Fruit fly (Drosophila melanogaster) S2 (cell line): ENCODE results near the gene by.
A peak's percentile ranks its signal among the peaks of the same experiment; 100 is the strongest.

Experiments
- CG8478 ChIP-seq: fragments of >200 bp; optimal IDR thresholded peaks from 2 replicates; lab custom pipeline; 2018
- CTCF ChIP-seq, 2 experiments: fragments of >200 bp; optimal IDR thresholded peaks; 2 replicates each; lab custom pipeline; 2018

Gene by

dm6 chr3R:9532437-9533180, at the start of gene by:
Gene by (minus strand): TSS chr3R:9533011.
- TF ChIP-seq CG8478 (lab: Kevin White, UChicago), result no peak
- no peak for TF ChIP-seq CTCF (optimal IDR thresholded peaks at IDR 0.05; lab: Kevin White, UChicago)

- no peak for TF ChIP-seq CTCF (optimal IDR thresholded peaks at IDR 0.05; lab: Kevin White, UChicago)
- no peak for TF ChIP-seq CG8478 (lab: Kevin White, UChicago)
Observed at dm6 chr3R:9581973-9582372, 49.2 kb upstream of the by start.

dm6 chr3R:9581089-9581520, 48.3 kb upstream of the by start, which contains the start of gene CG8301:
Gene CG8301 (plus strand): TSS chr3R:9581306.
- TF ChIP-seq CG8478 (lab: Kevin White, UChicago) (no peak), CTCF (optimal IDR thresholded peaks at IDR 0.05; lab: Kevin White, UChicago) (no peak)

- TF ChIP-seq CG8478 (lab: Kevin White, UChicago) (no peak), CTCF (optimal IDR thresholded peaks at IDR 0.05; lab: Kevin White, UChicago) (no peak)
Observed at dm6 chr3R:9577382-9578137, 44.7 kb upstream of the by start, which contains the start of the genes Kap-alpha3 and Son. Gene Kap-alpha3 (minus strand): TSS chr3R:9577733. Gene Son (plus strand): TSS chr3R:9578042.

- TF ChIP-seq CTCF (optimal IDR thresholded peaks at IDR 0.05; lab: Kevin White, UChicago) (peak; percentile 78 to 88), CG8478 (lab: Kevin White, UChicago) (no peak)
Observed at dm6 chr3R:9573812-9574587, 41.2 kb upstream of the by start, which contains the start of gene CG9399. Gene CG9399 (minus strand): TSS chr3R:9574211.

- TF ChIP-seq CG8478 (lab: Kevin White, UChicago), result no peak
- TF ChIP-seq CTCF (optimal IDR thresholded peaks at IDR 0.05; lab: Kevin White, UChicago), result no peak
Observed at dm6 chr3R:9572929-9573811, 40.4 kb upstream of the by start.

dm6 chr3R:9571523-9571922, 38.7 kb upstream of the by start, which contains the start of gene CG9396:
Gene CG9396 (minus strand): TSS chr3R:9571623.
- TF ChIP-seq CG8478 (lab: Kevin White, UChicago) (no peak), CTCF (optimal IDR thresholded peaks at IDR 0.05; lab: Kevin White, UChicago) (no peak)

dm6 chr3R:9570657-9571056, 37.8 kb upstream of the by start:
- TF ChIP-seq CTCF (optimal IDR thresholded peaks at IDR 0.05; lab: Kevin White, UChicago) (no peak), CG8478 (lab: Kevin White, UChicago) (no peak)

- TF ChIP-seq CTCF (optimal IDR thresholded peaks at IDR 0.05; lab: Kevin White, UChicago) (no peak), CG8478 (lab: Kevin White, UChicago) (no peak)
Observed at dm6 chr3R:9570114-9570513, 37.3 kb upstream of the by start, which contains the start of gene CG16790. Gene CG16790 (minus strand): TSS chr3R:9570214.

dm6 chr3R:9565895-9566294, 33.1 kb upstream of the by start, which contains the start of gene CG16789:
Gene CG16789 (plus strand): TSS chr3R:9566195.
- TF ChIP-seq CTCF (optimal IDR thresholded peaks at IDR 0.05; lab: Kevin White, UChicago) (no peak), CG8478 (lab: Kevin White, UChicago) (no peak)

- TF ChIP-seq CG8478 (lab: Kevin White, UChicago) (no peak), CTCF (optimal IDR thresholded peaks at IDR 0.05; lab: Kevin White, UChicago) (peak in 1 of 2 experiments; percentile 13)
Observed at dm6 chr3R:9563240-9563992, 30.6 kb upstream of the by start, which contains the start of the genes CG9393 and Vps45. Gene CG9393 (minus strand): TSS chr3R:9563673. Gene Vps45 (plus strand): TSS chr3R:9563924.

- TF ChIP-seq CTCF (optimal IDR thresholded peaks at IDR 0.05; lab: Kevin White, UChicago) (no peak), CG8478 (lab: Kevin White, UChicago) (no peak)
Observed at dm6 chr3R:9561121-9561520, 28.3 kb upstream of the by start.
